Worm (Caenorhabditis elegans) whole organism, L2 larva: ENCODE results near the gene T06E8.2.

Experiments
- R02D3.7 ChIP-seq: fragments of 150-350 bp; optimal IDR thresholded peaks from 2 replicates; lab custom pipeline; 2014; ENCODE audit warnings: missing biosample characterization, missing genetic modification characterization
- blmp-1 ChIP-seq: sonication (generic microtip); optimal IDR thresholded peaks from 2 replicates; lab custom pipeline; 2017; ENCODE audit warnings: missing genetic modification characterization, mild to moderate bottlenecking, missing compliant biosample characterization, antibody characterized with exemption, moderate library complexity; ENCODE audit not compliant: insufficient read depth
- nhr-23 ChIP-seq: fragments of 150-350 bp; optimal IDR thresholded peaks from 2 replicates; lab custom pipeline; 2014; ENCODE audit warnings: missing biosample characterization, missing genetic modification reagents, missing genetic modification characterization
- nhr-25 ChIP-seq: fragments of 150-350 bp; sonication (generic microtip); optimal IDR thresholded peaks from 3 replicates; lab custom pipeline; 2014; ENCODE audit warnings: missing biosample characterization, missing genetic modification characterization
- nhr-77 ChIP-seq: fragments of 150-350 bp; optimal IDR thresholded peaks from 2 replicates; lab custom pipeline; 2014; ENCODE audit warnings: missing biosample characterization, missing genetic modification characterization

ce11 chrV:10042254-10042653 is 6.0 kb upstream of the T06E8.2 start:
- no peak for TF ChIP-seq nhr-77 (tag; lab: Kevin White, UChicago)
- no peak for TF ChIP-seq nhr-23 (tag; lab: Kevin White, UChicago)
- TF ChIP-seq R02D3.7 (tag; lab: Kevin White, UChicago) = no peak
- TF ChIP-seq blmp-1 (tag; lab: Kevin White, UChicago) = no peak
- TF ChIP-seq nhr-25 (tag; lab: Kevin White, UChicago) = peak; percentile 3
